Fruit fly (Drosophila melanogaster) whole organism, prepupa: ENCODE data around the gene fd96Cb.

ENCODE experiments used
- Blimp-1 ChIP-seq: fragments of 200-800 bp; sonication (Bioruptor generic); optimal IDR thresholded peaks from 3 replicates; lab custom pipeline; 2017; ENCODE audit warnings: missing biosample characterization, missing genetic modification characterization, mild to moderate bottlenecking, moderate library complexity, missing genetic modification reagents
- CG10631 ChIP-seq: fragments of 200-800 bp; sonication (Bioruptor generic); optimal IDR thresholded peaks from 2 replicates; lab custom pipeline; 2016; ENCODE audit warnings: missing biosample characterization, missing genetic modification characterization
- CG10669 ChIP-seq: fragments of 200-800 bp; sonication (Bioruptor generic); optimal IDR thresholded peaks from 3 replicates; lab custom pipeline; 2018; ENCODE audit warnings: missing biosample characterization, mild to moderate bottlenecking, missing genetic modification characterization, moderate library complexity
- CG11294 ChIP-seq: fragments of 200-800 bp; sonication (Bioruptor generic); IDR thresholded peaks from 2 replicates; pipeline ENCODE4 v1.3.6; 2022; ENCODE audit warnings: missing biosample characterization, missing genetic modification characterization
- CG11902 ChIP-seq: fragments of 200-800 bp; sonication (Bioruptor generic); optimal IDR thresholded peaks from 3 replicates; lab custom pipeline; 2016; ENCODE audit warnings: missing biosample characterization, missing genetic modification characterization
- CG15336 ChIP-seq: fragments of 200-800 bp; sonication (Bioruptor generic); IDR thresholded peaks from 2 replicates; pipeline ENCODE4 v1.3.6; 2022; ENCODE audit warnings: missing biosample characterization, missing genetic modification characterization
- CG1621 ChIP-seq: fragments of 200-800 bp; sonication (Bioruptor generic); optimal IDR thresholded peaks from 3 replicates; lab custom pipeline; 2018; ENCODE audit warnings: missing biosample characterization, mild to moderate bottlenecking, missing genetic modification characterization
- CG16779 ChIP-seq: fragments of 200-800 bp; sonication (Bioruptor generic); optimal IDR thresholded peaks from 3 replicates; lab custom pipeline; 2017; ENCODE audit warnings: missing biosample characterization, mild to moderate bottlenecking, missing genetic modification characterization
- CG3032 ChIP-seq: fragments of 200-800 bp; optimal IDR thresholded peaks from 2 replicates; lab custom pipeline; 2019; ENCODE audit warnings: missing biosample characterization, mild to moderate bottlenecking, missing genetic modification characterization, moderate library complexity
- CG32006 ChIP-seq: fragments of 200-800 bp; sonication (Bioruptor generic); optimal IDR thresholded peaks from 3 replicates; lab custom pipeline; 2017; ENCODE audit warnings: missing biosample characterization, mild to moderate bottlenecking, missing genetic modification characterization
- CG3919 ChIP-seq: fragments of 200-800 bp; sonication (Bioruptor generic); optimal IDR thresholded peaks from 3 replicates; lab custom pipeline; 2016; ENCODE audit warnings: missing biosample characterization, missing genetic modification characterization
- CG6163 ChIP-seq: fragments of 200-800 bp; sonication (Bioruptor generic); IDR thresholded peaks from 3 replicates; pipeline ENCODE4 v1.3.6; 2022; ENCODE audit warnings: missing biosample characterization, missing genetic modification characterization
- CG6276 ChIP-seq: fragments of 200-800 bp; sonication (Bioruptor generic); optimal IDR thresholded peaks from 2 replicates; lab custom pipeline; 2017; ENCODE audit warnings: missing biosample characterization, mild to moderate bottlenecking, missing genetic modification characterization
- CG8119 ChIP-seq: fragments of 200-800 bp; sonication (Bioruptor generic); IDR thresholded peaks from 3 replicates; pipeline ENCODE4 v1.3.6; 2022; ENCODE audit warnings: missing biosample characterization, missing genetic modification characterization
- Eip75B ChIP-seq: fragments of 200-800 bp; sonication (Bioruptor generic); optimal IDR thresholded peaks from 3 replicates; lab custom pipeline; 2016; ENCODE audit warnings: missing biosample characterization, missing genetic modification characterization
- Eip78C ChIP-seq: fragments of 200-800 bp; sonication (Bioruptor generic); peaks from one replicate; lab custom pipeline; 2016; ENCODE audit warnings: missing biosample characterization, missing genetic modification characterization
- Eip93F ChIP-seq: fragments of 200-800 bp; sonication (Bioruptor generic); optimal IDR thresholded peaks from 2 replicates; lab custom pipeline; 2016; ENCODE audit warnings: missing biosample characterization, mild to moderate bottlenecking, missing genetic modification characterization
- Ets21C ChIP-seq: fragments of 200-800 bp; sonication (Bioruptor generic); optimal IDR thresholded peaks from 3 replicates; lab custom pipeline; 2016; ENCODE audit warnings: missing biosample characterization, missing genetic modification characterization
- Gug ChIP-seq: fragments of 200-800 bp; sonication (Bioruptor generic); IDR thresholded peaks from 2 replicates; pipeline ENCODE4 v1.3.6; 2022; ENCODE audit warnings: missing biosample characterization, missing genetic modification characterization
- Hr39 ChIP-seq: fragments of 200-800 bp; sonication (Bioruptor generic); optimal IDR thresholded peaks from 2 replicates; lab custom pipeline; 2016; ENCODE audit warnings: missing biosample characterization, missing genetic modification characterization
- Met ChIP-seq: fragments of 200-800 bp; sonication (Bioruptor generic); optimal IDR thresholded peaks from 3 replicates; lab custom pipeline; 2016; ENCODE audit warnings: missing biosample characterization, missing genetic modification characterization
- OdsH ChIP-seq: fragments of 200-800 bp; sonication (Bioruptor generic); optimal IDR thresholded peaks from 3 replicates; lab custom pipeline; 2016; ENCODE audit warnings: missing biosample characterization, missing genetic modification characterization
- Sox14 ChIP-seq: fragments of 200-800 bp; sonication (Bioruptor generic); optimal IDR thresholded peaks from 3 replicates; lab custom pipeline; 2016; ENCODE audit warnings: missing biosample characterization, missing genetic modification characterization
- Sox15 ChIP-seq: fragments of 200-800 bp; sonication (Bioruptor generic); optimal IDR thresholded peaks from 3 replicates; lab custom pipeline; 2016; ENCODE audit warnings: missing biosample characterization, missing genetic modification characterization
- achi ChIP-seq: fragments of 200-800 bp; sonication (Bioruptor generic); optimal IDR thresholded peaks from 3 replicates; lab custom pipeline; 2016; ENCODE audit warnings: missing biosample characterization, missing genetic modification characterization
- acj6 ChIP-seq: fragments of 200-800 bp; sonication (Bioruptor generic); optimal IDR thresholded peaks from 3 replicates; lab custom pipeline; 2016; ENCODE audit warnings: missing biosample characterization, missing genetic modification characterization
- dsx ChIP-seq: fragments of 200-800 bp; optimal IDR thresholded peaks from 3 replicates; lab custom pipeline; 2019; ENCODE audit warnings: missing biosample characterization, mild to moderate bottlenecking, missing genetic modification characterization, moderate library complexity; ENCODE audit not compliant: poor library complexity, severe bottlenecking
- esn ChIP-seq: fragments of 200-800 bp; sonication (Bioruptor generic); optimal IDR thresholded peaks from 2 replicates; lab custom pipeline; 2016; ENCODE audit warnings: missing biosample characterization, mild to moderate bottlenecking, missing genetic modification characterization, moderate library complexity
- fd85E ChIP-seq: fragments of 200-800 bp; sonication (Bioruptor generic); optimal IDR thresholded peaks from 3 replicates; lab custom pipeline; 2016; ENCODE audit warnings: missing biosample characterization, missing genetic modification characterization
- fkh ChIP-seq: fragments of 200-800 bp; sonication (Bioruptor generic); optimal IDR thresholded peaks from 3 replicates; lab custom pipeline; 2017; ENCODE audit warnings: missing biosample characterization, mild to moderate bottlenecking, missing genetic modification characterization, moderate library complexity
- lz ChIP-seq: fragments of 200-800 bp; sonication (Bioruptor generic); optimal IDR thresholded peaks from 3 replicates; lab custom pipeline; 2016; ENCODE audit warnings: missing biosample characterization, missing genetic modification characterization
- pdm3 ChIP-seq: fragments of 200-800 bp; sonication (Bioruptor generic); optimal IDR thresholded peaks from 3 replicates; lab custom pipeline; 2016; ENCODE audit warnings: missing biosample characterization, missing genetic modification characterization
- spab ChIP-seq: fragments of 200-800 bp; sonication (Bioruptor generic); optimal IDR thresholded peaks from 2 replicates; lab custom pipeline; 2017; ENCODE audit warnings: missing biosample characterization, mild to moderate bottlenecking, missing genetic modification characterization, missing genetic modification reagents
- ss ChIP-seq, 2 experiments: fragments of 200-800 bp; sonication (Bioruptor generic); optimal IDR thresholded peaks; 2 replicates in 1 of 2; 3 replicates in 1 of 2; lab custom pipeline; 2017 to 2018; ENCODE audit warnings: mild to moderate bottlenecking in 2 of 2, missing biosample characterization in 2 of 2, missing genetic modification characterization in 2 of 2, moderate library complexity in 1 of 2
- svp ChIP-seq: fragments of 200-800 bp; sonication (Bioruptor generic); peaks from one replicate; lab custom pipeline; 2016; ENCODE audit warnings: missing biosample characterization, missing genetic modification characterization
- topi ChIP-seq: fragments of 200-800 bp; sonication (Bioruptor generic); optimal IDR thresholded peaks from 3 replicates; lab custom pipeline; 2016; ENCODE audit warnings: missing biosample characterization, missing genetic modification characterization

fd96Cb gene

DNA sequence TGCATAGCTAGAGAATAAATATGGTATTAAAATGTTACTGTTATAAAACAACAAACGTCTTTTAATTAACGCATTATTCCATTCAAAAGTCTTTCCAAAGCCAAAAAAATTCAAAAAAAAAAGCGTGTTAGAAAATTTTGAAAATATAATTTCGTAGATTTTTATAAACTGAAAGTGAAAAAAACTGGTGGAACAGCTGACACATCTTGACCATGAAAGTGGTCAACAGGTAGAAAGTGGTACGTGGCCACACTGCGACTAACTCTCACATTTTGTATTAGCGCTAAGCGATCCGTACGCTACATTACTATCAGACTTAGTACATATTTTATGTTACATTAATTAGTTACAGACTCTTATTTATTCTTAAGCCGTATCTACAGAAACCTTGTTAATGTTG, 23.9 kb upstream of the fd96Cb start, which contains the start of gene CG11836:
Gene CG11836 (plus strand): TSS at position 256 of the 400 bp plus-strand sequence.
- no peak for TF ChIP-seq CG8119 (GFP tag; lab: Robert Waterston, UW)
- no peak for TF ChIP-seq CG32006
- peak; percentile 46 for TF ChIP-seq Blimp-1 (GFP tag; lab: Kevin White, UChicago)

dm6 chr3R:25074558-25074964, 20.3 kb upstream of the fd96Cb start, which contains the start of the genes shams and CG11920:
TSS of gene shams (minus strand) at chr3R:25074607.
TSS of gene CG11920 (plus strand) at chr3R:25074877.
- peak; percentile 11 for TF ChIP-seq topi (GFP tag; lab: Kevin White, UChicago)
- TF ChIP-seq fkh (GFP tag; lab: Kevin White, UChicago), result peak; percentile 97
- peak; percentile 10 for TF ChIP-seq OdsH (GFP tag; lab: Kevin White, UChicago)
- peak; percentile 82 for TF ChIP-seq Eip78C (GFP tag; lab: Kevin White, UChicago)
- TF ChIP-seq CG3032, result peak; percentile 13
- TF ChIP-seq Sox14 (GFP tag; lab: Kevin White, UChicago), result peak; percentile 27
- TF ChIP-seq Blimp-1 (GFP tag; lab: Kevin White, UChicago), result no peak
- TF ChIP-seq Sox15 (GFP tag; lab: Kevin White, UChicago), result no peak
- no peak for TF ChIP-seq CG6163 (GFP tag; lab: Robert Waterston, UW)
- no peak for TF ChIP-seq svp (GFP tag; lab: Kevin White, UChicago)
- TF ChIP-seq CG1621, result no peak
- TF ChIP-seq Eip93F, result peak; percentile 53
- TF ChIP-seq achi (GFP tag; lab: Kevin White, UChicago), result peak; percentile 1
- peak; percentile 3 for TF ChIP-seq acj6 (GFP tag; lab: Kevin White, UChicago)
- TF ChIP-seq CG16779 (tag; lab: Kevin White, UChicago), result no peak
- peak; percentile 47 for TF ChIP-seq esn (GFP tag; lab: Kevin White, UChicago)
- TF ChIP-seq Eip75B, result peak; percentile 34

dm6 chr3R:25077280-25077820, 17.5 kb upstream of the fd96Cb start:
- TF ChIP-seq achi (GFP tag; lab: Kevin White, UChicago), result no peak
- TF ChIP-seq CG6276 (GFP tag; lab: Kevin White, UChicago), result no peak
- TF ChIP-seq CG15336 (GFP tag; lab: Robert Waterston, UW), result no peak
- TF ChIP-seq pdm3, result no peak
- TF ChIP-seq Met, result no peak
- TF ChIP-seq CG11902 (GFP tag; lab: Kevin White, UChicago), result no peak
- TF ChIP-seq CG11294, result no peak
- TF ChIP-seq CG6163 (GFP tag; lab: Robert Waterston, UW), result no peak
- TF ChIP-seq dsx (GFP tag; lab: Kevin White, UChicago), result no peak
- TF ChIP-seq Hr39, result no peak
- TF ChIP-seq CG16779 (tag; lab: Kevin White, UChicago), result no peak
- TF ChIP-seq CG1621, result no peak
- TF ChIP-seq CG8119 (GFP tag; lab: Robert Waterston, UW), result no peak
- TF ChIP-seq lz (GFP tag; lab: Kevin White, UChicago), result no peak
- TF ChIP-seq, all 60 proteins: peak for 0

DNA sequence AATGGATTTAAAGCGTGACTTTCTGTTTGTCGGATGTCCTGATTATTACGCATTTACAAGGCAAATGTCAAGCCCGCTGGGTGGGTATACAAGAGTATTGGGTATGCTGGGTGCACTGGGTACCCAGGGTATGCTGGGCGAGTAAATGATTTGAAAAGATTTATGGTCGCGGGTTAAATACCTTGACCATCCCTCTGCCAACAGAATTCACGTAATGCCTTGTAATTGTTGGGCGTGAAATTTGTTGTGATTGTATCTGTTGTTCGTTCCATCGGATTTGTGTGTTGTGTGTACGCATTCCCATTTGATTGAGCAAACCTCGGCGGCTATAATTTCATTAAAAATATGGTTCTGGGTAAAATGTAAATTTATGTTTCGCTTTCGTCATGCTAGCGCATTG, 16.1 kb upstream of the fd96Cb start:
- TF ChIP-seq spab (GFP tag; lab: Kevin White, UChicago) (no peak), Gug (GFP tag; lab: Robert Waterston, UW) (no peak), Ets21C (no peak), Eip93F (no peak), CG10631 (GFP tag; lab: Kevin White, UChicago) (no peak)

dm6 chr3R:25080446-25080845, 14.4 kb upstream of the fd96Cb start:
- no peak for TF ChIP-seq spab (GFP tag; lab: Kevin White, UChicago)
- no peak for TF ChIP-seq CG3919 (GFP tag; lab: Kevin White, UChicago)
- TF ChIP-seq Met, result no peak
- TF ChIP-seq ss (GFP tag; optimal IDR thresholded peaks at IDR 0.05; lab: Kevin White, UChicago), result no peak
- TF ChIP-seq acj6 (GFP tag; lab: Kevin White, UChicago), result no peak
- TF ChIP-seq fkh (GFP tag; lab: Kevin White, UChicago), result peak; percentile 93
- no peak for TF ChIP-seq CG11294
- no peak for TF ChIP-seq CG10669 (GFP tag; lab: Kevin White, UChicago)
- TF ChIP-seq Eip78C (GFP tag; lab: Kevin White, UChicago), result peak; percentile 52
- no peak for TF ChIP-seq fd85E (GFP tag; lab: Kevin White, UChicago)
- TF ChIP-seq Gug (GFP tag; lab: Robert Waterston, UW), result no peak
